Worm (Caenorhabditis elegans) whole organism, late embryonic: ENCODE results near the gene T28F3.5.

Experiments used
- F13H6.1 ChIP-seq: sonication (generic microtip); optimal IDR thresholded peaks from 2 replicates; lab custom pipeline; 2016; ENCODE audit warnings: missing genetic modification characterization, missing compliant biosample characterization
- ama-1 ChIP-seq: fragments of 150-350 bp; optimal IDR thresholded peaks from 2 replicates; lab custom pipeline; 2014
- ceh-30 ChIP-seq: fragments of 150-350 bp; optimal IDR thresholded peaks from 2 replicates; lab custom pipeline; 2014; ENCODE audit warnings: missing biosample characterization, missing genetic modification characterization
- dmd-4 ChIP-seq: sonication (generic microtip); optimal IDR thresholded peaks from 2 replicates; lab custom pipeline; 2016; ENCODE audit warnings: borderline replicate concordance, missing genetic modification characterization, missing compliant biosample characterization
- fkh-10 ChIP-seq: fragments of 150-350 bp; optimal IDR thresholded peaks from 2 replicates; lab custom pipeline; 2014; ENCODE audit warnings: missing biosample characterization, missing genetic modification reagents, missing genetic modification characterization
- fkh-6 ChIP-seq: sonication (generic microtip); optimal IDR thresholded peaks from 2 replicates; lab custom pipeline; 2016; ENCODE audit warnings: missing genetic modification characterization, missing compliant biosample characterization
- hlh-30 ChIP-seq: sonication (generic microtip); optimal IDR thresholded peaks from 2 replicates; lab custom pipeline; 2017; ENCODE audit warnings: antibody characterized with exemption, missing genetic modification characterization, missing compliant biosample characterization; ENCODE audit not compliant: insufficient read depth
- pha-4 ChIP-seq: fragments of 150-350 bp; optimal IDR thresholded peaks from 2 replicates; lab custom pipeline; 2018; ENCODE audit warnings: missing biosample characterization, missing genetic modification reagents, missing genetic modification characterization
- sdc-2 ChIP-seq: sonication (generic microtip); optimal IDR thresholded peaks from 2 replicates; lab custom pipeline; 2016; ENCODE audit warnings: missing genotype, missing genetic modification characterization, missing compliant biosample characterization

ce11 chrIV:17346599-17347218 lies 52.1 kb downstream of the T28F3.5 start, which contains the start of the genes clec-197 and clec-198:
- TF ChIP-seq fkh-10 (no peak), sdc-2 (no peak), dmd-4 (tag; lab: Kevin White, UChicago) (no peak), F13H6.1 (tag; lab: Kevin White, UChicago) (no peak), ceh-30 (tag; lab: Kevin White, UChicago) (no peak), ama-1 (no peak), fkh-6 (tag; lab: Kevin White, UChicago) (no peak), pha-4 (tag; lab: Kevin White, UChicago) (no peak), hlh-30 (tag; lab: Kevin White, UChicago) (no peak)
